Worm (Caenorhabditis elegans): ENCODE data around the gene Y44A6D.1.

ce11 chrV:20831867-20832266, 42.0 kb upstream of the Y44A6D.1 start:
- TF ChIP-seq W03F9.2 (tag; optimal IDR thresholded peaks at IDR 0.05) (no peak), him-1 (tag; optimal IDR thresholded peaks at IDR 0.05) (no peak)
